Worm (Caenorhabditis elegans) whole organism, L2 larva: ENCODE measurements around the gene nonu-1.

Source experiments
- F13H6.1 ChIP-seq: sonication (generic microtip); optimal IDR thresholded peaks from 2 replicates; lab custom pipeline; 2016; ENCODE audit warnings: missing genetic modification characterization, missing compliant biosample characterization
- ama-1 ChIP-seq: fragments of 150-350 bp; optimal IDR thresholded peaks from 2 replicates; lab custom pipeline; 2018; ENCODE audit warnings: inconsistent platforms
- elt-3 ChIP-seq: sonication (generic microtip); optimal IDR thresholded peaks from 2 replicates; lab custom pipeline; 2017; ENCODE audit warnings: missing biosample characterization, missing genetic modification characterization
- fos-1 ChIP-seq: fragments of 150-350 bp; optimal IDR thresholded peaks from 2 replicates; lab custom pipeline; 2014; ENCODE audit warnings: missing biosample characterization, missing genetic modification characterization
- nhr-237 ChIP-seq: fragments of 150-350 bp; optimal IDR thresholded peaks from 2 replicates; lab custom pipeline; 2014; ENCODE audit warnings: missing biosample characterization, missing genetic modification characterization
- nhr-77 ChIP-seq: fragments of 150-350 bp; optimal IDR thresholded peaks from 2 replicates; lab custom pipeline; 2014; ENCODE audit warnings: missing biosample characterization, missing genetic modification characterization
- peb-1 ChIP-seq: fragments of 150-350 bp; optimal IDR thresholded peaks from 2 replicates; lab custom pipeline; 2014; ENCODE audit warnings: missing biosample characterization, missing genetic modification characterization
- snpc-4 ChIP-seq: fragments of 150-350 bp; optimal IDR thresholded peaks from 2 replicates; lab custom pipeline; 2014; ENCODE audit warnings: missing biosample characterization, missing genetic modification characterization

ce11 chrIII:4837429-4837828 is 12.3 kb downstream of the nonu-1 start, which contains the start of the genes acbp-7 and F26A1.19:
- TF ChIP-seq F13H6.1 (tag; lab: Kevin White, UChicago): no peak
- no peak for TF ChIP-seq ama-1 (lab: Kevin White, UChicago)
- no peak for TF ChIP-seq fos-1
- TF ChIP-seq nhr-237 (tag; lab: Kevin White, UChicago): no peak
- no peak for TF ChIP-seq nhr-77
- TF ChIP-seq snpc-4 (tag; lab: Kevin White, UChicago): no peak
- TF ChIP-seq elt-3: no peak
- no peak for TF ChIP-seq peb-1 (tag; lab: Kevin White, UChicago)
